Worm (Caenorhabditis elegans): Measurements from ENCODE around the gene pals-40.

The pals-40 gene

ce11 chrIII:1350745-1351144 lies 27.1 kb downstream of the pals-40 start, which contains the start of gene Y82E9BL.3:
Gene Y82E9BL.3 (minus strand): TSS chrIII:1350845.
- TF ChIP-seq ceh-82 (tag; optimal IDR thresholded peaks at IDR 0.05) (no peak), pha-4 (tag; optimal IDR thresholded peaks at IDR 0.05) (no peak), nhr-11 (tag; optimal IDR thresholded peaks at IDR 0.05) (no peak), egl-5 (tag; optimal IDR thresholded peaks at IDR 0.05) (no peak), ZK546.5 (tag; optimal IDR thresholded peaks at IDR 0.05) (no peak), mdl-1 (tag; optimal IDR thresholded peaks at IDR 0.05) (no peak), jun-1 (tag; optimal IDR thresholded peaks at IDR 0.05) (no peak), fkh-10 (GFP tag; optimal IDR thresholded peaks at IDR 0.05) (no peak), elt-1 (tag; optimal IDR thresholded peaks at IDR 0.05) (no peak), ztf-4 (tag; optimal IDR thresholded peaks at IDR 0.05) (no peak), R02D3.7 (tag; optimal IDR thresholded peaks at IDR 0.05) (no peak), fos-1 (tag; optimal IDR thresholded peaks at IDR 0.05) (no peak)

- TF ChIP-seq elt-3 (tag; optimal IDR thresholded peaks at IDR 0.05), result no peak
- TF ChIP-seq elt-2 (tag; optimal IDR thresholded peaks at IDR 0.05), result peak; percentile 38
These were observed 28.5 kb downstream of the pals-40 start, which contains the start of gene fbxa-25 for ce11 chrIII:1349313-1349712. Gene fbxa-25 (minus strand): TSS chrIII:1349450.

ce11 chrIII:1347539-1347938 lies 30.3 kb downstream of the pals-40 start, which contains the start of gene Y82E9BL.5:
Gene Y82E9BL.5 (minus strand): TSS chrIII:1347639.
- TF ChIP-seq pqm-1 (tag; optimal IDR thresholded peaks at IDR 0.05) (no peak), ama-1 (optimal IDR thresholded peaks at IDR 0.05) (no peak), hmg-11 (tag; optimal IDR thresholded peaks at IDR 0.05) (no peak), lin-15B (tag; optimal IDR thresholded peaks at IDR 0.05) (no peak), unc-39 (tag; optimal IDR thresholded peaks at IDR 0.05) (no peak), elt-3 (tag; optimal IDR thresholded peaks at IDR 0.05) (no peak), nhr-76 (tag; optimal IDR thresholded peaks at IDR 0.05) (no peak), snpc-4 (tag; optimal IDR thresholded peaks at IDR 0.05) (no peak), pha-4 (tag; optimal IDR thresholded peaks at IDR 0.05) (no peak), nhr-28 (tag; optimal IDR thresholded peaks at IDR 0.05) (no peak), fkh-10 (GFP tag; optimal IDR thresholded peaks at IDR 0.05) (no peak), unc-62 (GFP tag; optimal IDR thresholded peaks at IDR 0.05) (no peak), ZK546.5 (tag; optimal IDR thresholded peaks at IDR 0.05) (no peak), lsy-12 (tag; optimal IDR thresholded peaks at IDR 0.05) (no peak), zag-1 (tag; optimal IDR thresholded peaks at IDR 0.05) (no peak), fkh-2 (tag; optimal IDR thresholded peaks at IDR 0.05) (no peak), nhr-25 (tag; optimal IDR thresholded peaks at IDR 0.05) (no peak), egl-5 (tag; optimal IDR thresholded peaks at IDR 0.05) (no peak), nfya-1 (tag; optimal IDR thresholded peaks at IDR 0.05; ENCODE audit: insufficient read depth) (no peak)

- TF ChIP-seq ceh-28 (tag; optimal IDR thresholded peaks at IDR 0.05), result no peak
- TF ChIP-seq nhr-237 (tag; optimal IDR thresholded peaks at IDR 0.05), result no peak
- TF ChIP-seq zag-1 (tag; optimal IDR thresholded peaks at IDR 0.05), result no peak
- TF ChIP-seq fkh-10 (GFP tag; optimal IDR thresholded peaks at IDR 0.05), result no peak
- no peak for TF ChIP-seq mdl-1 (tag; optimal IDR thresholded peaks at IDR 0.05)
- TF ChIP-seq pqm-1 (tag; optimal IDR thresholded peaks at IDR 0.05), result no peak
- TF ChIP-seq egl-5 (tag; optimal IDR thresholded peaks at IDR 0.05), result no peak
- TF ChIP-seq ZK546.5 (tag; optimal IDR thresholded peaks at IDR 0.05), result no peak
- TF ChIP-seq nhr-43 (tag; optimal IDR thresholded peaks at IDR 0.05; ENCODE audit: poor library complexity, severe bottlenecking), result no peak
- no peak for TF ChIP-seq jun-1 (tag; optimal IDR thresholded peaks at IDR 0.05)
- TF ChIP-seq elt-3 (tag; optimal IDR thresholded peaks at IDR 0.05), result no peak
- TF ChIP-seq fos-1 (tag; optimal IDR thresholded peaks at IDR 0.05), result no peak
These were observed 30.8 kb downstream of the pals-40 start for ce11 chrIII:1347003-1347402.

- TF ChIP-seq hmg-11 (tag; optimal IDR thresholded peaks at IDR 0.05) (no peak), nhr-23 (tag; optimal IDR thresholded peaks at IDR 0.05) (no peak), fkh-2 (tag; optimal IDR thresholded peaks at IDR 0.05) (no peak), lin-39 (tag; optimal IDR thresholded peaks at IDR 0.05) (no peak), nhr-11 (tag; optimal IDR thresholded peaks at IDR 0.05) (no peak), egl-27 (tag; optimal IDR thresholded peaks at IDR 0.05) (no peak), fos-1 (tag; optimal IDR thresholded peaks at IDR 0.05) (no peak), unc-62 (GFP tag; optimal IDR thresholded peaks at IDR 0.05) (no peak), snpc-4 (tag; optimal IDR thresholded peaks at IDR 0.05) (no peak), elt-1 (tag; optimal IDR thresholded peaks at IDR 0.05) (no peak), aly-2 (tag; optimal IDR thresholded peaks at IDR 0.05) (no peak), ceh-9 (tag; optimal IDR thresholded peaks at IDR 0.05) (no peak), elt-3 (tag; optimal IDR thresholded peaks at IDR 0.05) (no peak), nhr-67 (tag; optimal IDR thresholded peaks at IDR 0.05) (no peak), ceh-82 (tag; optimal IDR thresholded peaks at IDR 0.05) (no peak), ama-1 (optimal IDR thresholded peaks at IDR 0.05) (no peak), pha-4 (tag; optimal IDR thresholded peaks at IDR 0.05) (no peak)
These were observed 32.1 kb downstream of the pals-40 start, which contains the start of gene Y82E9BL.6 for ce11 chrIII:1345694-1346093. Gene Y82E9BL.6 (minus strand): TSS chrIII:1345794.
